Worm (Caenorhabditis elegans) whole organism, mixed stage, embryonic: Measurements from ENCODE around the gene T16H12.2.

Experiments used
- ces-1 ChIP-seq: fragments of 150-350 bp; optimal IDR thresholded peaks from 2 replicates; lab custom pipeline; 2014; ENCODE audit warnings: missing biosample characterization, missing genetic modification reagents, missing genetic modification characterization
- nhr-28 ChIP-seq: fragments of 150-350 bp; optimal IDR thresholded peaks from 2 replicates; lab custom pipeline; 2014; ENCODE audit warnings: missing biosample characterization, missing genetic modification characterization
- nhr-76 ChIP-seq: sonication (generic microtip); optimal IDR thresholded peaks from 2 replicates; lab custom pipeline; 2017; ENCODE audit warnings: missing biosample characterization, missing genetic modification characterization
- tbx-8 ChIP-seq: fragments of 200-800 bp; sonication (Bioruptor generic); optimal IDR thresholded peaks from 2 replicates; lab custom pipeline; 2018; ENCODE audit warnings: mild to moderate bottlenecking, missing genetic modification characterization, moderate library complexity, missing compliant biosample characterization
- unc-62 ChIP-seq: fragments of 150-350 bp; optimal IDR thresholded peaks from 2 replicates; lab custom pipeline; 2014; ENCODE audit warnings: missing biosample characterization, missing genetic modification reagents, missing genetic modification characterization

DNA sequence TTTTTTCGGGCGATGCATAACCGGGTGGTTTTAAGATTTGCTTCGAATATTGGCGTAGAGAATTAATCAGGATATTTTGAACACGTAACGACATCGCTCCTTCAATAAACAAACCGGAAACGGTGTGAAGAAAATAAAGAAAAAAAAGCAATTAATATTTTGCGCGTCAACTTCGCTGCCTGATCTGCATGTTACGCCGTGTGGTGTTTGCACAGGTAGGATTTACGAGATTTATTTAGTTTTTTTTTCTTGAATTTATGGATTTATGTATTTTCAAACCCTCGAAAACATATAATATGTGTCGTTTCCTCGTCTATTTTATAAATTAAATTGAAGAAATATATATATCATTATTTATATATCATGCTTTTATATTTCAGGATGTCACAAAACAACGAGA lies 28.6 kb downstream of the T16H12.2 start, which contains the start of the genes ZK1128.1 and mett-10:
- TF ChIP-seq unc-62 (GFP tag; lab: Kevin White, UChicago) (no peak), nhr-76 (no peak), nhr-28 (tag; lab: Kevin White, UChicago) (no peak), ces-1 (GFP tag; lab: Kevin White, UChicago) (peak; percentile 73), tbx-8 (GFP tag; lab: Kevin White, UChicago) (no peak)
